Fruit fly (Drosophila melanogaster): ENCODE measurements around the gene CG7326.

DNA sequence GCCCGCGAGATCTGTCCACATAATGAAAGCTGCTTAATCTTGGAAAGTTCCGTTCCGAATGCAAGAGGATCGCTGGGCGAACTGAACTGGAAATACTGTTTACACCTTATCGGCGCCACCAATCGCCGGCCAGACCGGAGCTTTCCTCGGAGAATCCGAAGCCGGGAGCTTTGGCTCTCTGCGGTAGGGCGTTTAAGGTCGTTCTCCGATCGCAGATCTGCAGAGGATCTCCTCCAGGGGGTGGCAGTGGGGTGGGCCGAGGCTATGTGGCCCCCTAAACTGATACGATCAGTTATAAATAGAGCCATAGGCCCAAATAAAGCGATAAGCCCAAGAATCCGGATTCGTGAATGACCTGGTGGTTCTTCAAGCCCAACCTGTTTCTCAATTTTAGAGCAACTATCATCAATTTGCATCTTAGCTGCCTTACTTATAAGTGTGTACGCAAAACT is 6.2 kb downstream of the CG7326 start, which contains the start of gene CG7322:
- no peak for TF ChIP-seq Dad (GFP tag; optimal IDR thresholded peaks at IDR 0.05)
- no peak for TF ChIP-seq CG6854 (GFP tag; optimal IDR thresholded peaks at IDR 0.05)
- TF ChIP-seq Ets97D (GFP tag; optimal IDR thresholded peaks at IDR 0.05), result no peak
- TF ChIP-seq kni (GFP tag; optimal IDR thresholded peaks at IDR 0.05), result no peak
- no peak for TF ChIP-seq abd-A (tag; optimal IDR thresholded peaks at IDR 0.05)
- TF ChIP-seq CG11247 (GFP tag; IDR thresholded peaks at IDR 0.05), result no peak
- no peak for TF ChIP-seq Sox100B (GFP tag; optimal IDR thresholded peaks at IDR 0.05)
- TF ChIP-seq onecut (GFP tag; IDR thresholded peaks at IDR 0.05), result no peak
- TF ChIP-seq CG1647 (GFP tag; optimal IDR thresholded peaks at IDR 0.05), result no peak
- TF ChIP-seq unpg (GFP tag; optimal IDR thresholded peaks at IDR 0.05), result no peak
- TF ChIP-seq CG9727 (GFP tag; optimal IDR thresholded peaks at IDR 0.05), result no peak
- no peak for TF ChIP-seq sisA (GFP tag; IDR thresholded peaks at IDR 0.05)
- TF ChIP-seq CG30020 (tag; optimal IDR thresholded peaks at IDR 0.05), result no peak
- no peak for TF ChIP-seq Oli (tag; optimal IDR thresholded peaks at IDR 0.05)
